Fruit fly (Drosophila melanogaster) whole organism, embryonic: ENCODE measurements around the gene wfs1.

ENCODE experiments used
- BtbVII ChIP-seq: fragments of 200-800 bp; sonication (Bioruptor generic); optimal IDR thresholded peaks from 3 replicates; lab custom pipeline; 2017; ENCODE audit warnings: missing biosample characterization, mild to moderate bottlenecking, missing genetic modification characterization
- CG10543 ChIP-seq: fragments of 200-800 bp; sonication (Bioruptor generic); optimal IDR thresholded peaks from 3 replicates; lab custom pipeline; 2017; ENCODE audit warnings: missing biosample characterization, mild to moderate bottlenecking, missing genetic modification characterization, moderate library complexity
- CG10979 ChIP-seq: fragments of 200-800 bp; sonication (Bioruptor generic); optimal IDR thresholded peaks from 2 replicates; lab custom pipeline; 2018; ENCODE audit warnings: missing biosample characterization, mild to moderate bottlenecking, missing genetic modification characterization, moderate library complexity
- CG11456 ChIP-seq: fragments of 200-800 bp; sonication (Bioruptor generic); IDR thresholded peaks from 3 replicates; pipeline ENCODE4 v1.3.6; 2022; ENCODE audit warnings: missing biosample characterization, missing genetic modification characterization
- CG1233 ChIP-seq: fragments of 200-800 bp; sonication (Bioruptor generic); optimal IDR thresholded peaks from 4 replicates; lab custom pipeline; 2018; ENCODE audit warnings: missing biosample characterization, mild to moderate bottlenecking, missing genetic modification characterization
- CG13775 ChIP-seq: fragments of 200-800 bp; sonication (Bioruptor generic); optimal IDR thresholded peaks from 3 replicates; lab custom pipeline; 2017; ENCODE audit warnings: missing biosample characterization, mild to moderate bottlenecking, missing genetic modification characterization
- CG16815 ChIP-seq: fragments of 200-800 bp; sonication (Bioruptor generic); optimal IDR thresholded peaks from 3 replicates; lab custom pipeline; 2017; ENCODE audit warnings: missing biosample characterization, mild to moderate bottlenecking, missing genetic modification characterization
- CG18619 ChIP-seq: fragments of 200-800 bp; sonication (Bioruptor generic); optimal IDR thresholded peaks from 3 replicates; lab custom pipeline; 2017; ENCODE audit warnings: missing biosample characterization, mild to moderate bottlenecking, missing genetic modification characterization
- CG3163 ChIP-seq: fragments of 200-800 bp; sonication (Bioruptor generic); optimal IDR thresholded peaks from 3 replicates; lab custom pipeline; 2016; ENCODE audit warnings: missing biosample characterization, missing genetic modification characterization
- CG32532 ChIP-seq: fragments of 200-800 bp; sonication (Bioruptor generic); IDR thresholded peaks from 2 replicates; pipeline ENCODE4 v1.3.6; 2022; ENCODE audit warnings: missing biosample characterization, missing genetic modification characterization
- CG3847 ChIP-seq: fragments of 200-800 bp; sonication (Bioruptor generic); IDR thresholded peaks from 2 replicates; pipeline ENCODE4 v1.3.6; 2022; ENCODE audit warnings: missing biosample characterization, missing genetic modification characterization
- CG4328 ChIP-seq: fragments of 200-800 bp; sonication (Bioruptor generic); optimal IDR thresholded peaks from 3 replicates; lab custom pipeline; 2017; ENCODE audit warnings: missing biosample characterization, missing genetic modification reagents, missing genetic modification characterization
- CG4617 ChIP-seq: fragments of 200-800 bp; sonication (Bioruptor generic); optimal IDR thresholded peaks from 3 replicates; lab custom pipeline; 2016; ENCODE audit warnings: missing biosample characterization, missing genetic modification characterization, borderline replicate concordance
- CG7786 ChIP-seq: fragments of 200-800 bp; sonication (Bioruptor generic); optimal IDR thresholded peaks from 2 replicates; lab custom pipeline; 2016; ENCODE audit warnings: missing biosample characterization, missing genetic modification characterization
- CG7987 ChIP-seq: fragments of 200-800 bp; sonication (Bioruptor generic); optimal IDR thresholded peaks from 2 replicates; lab custom pipeline; 2018; ENCODE audit warnings: missing biosample characterization, mild to moderate bottlenecking, missing genetic modification characterization, moderate library complexity
- CG8089 ChIP-seq: fragments of 200-800 bp; sonication (Bioruptor generic); optimal IDR thresholded peaks from 3 replicates; lab custom pipeline; 2016; ENCODE audit warnings: missing biosample characterization, missing genetic modification characterization
- CG8281 ChIP-seq: fragments of 200-800 bp; sonication (Bioruptor generic); optimal IDR thresholded peaks from 2 replicates; lab custom pipeline; 2018; ENCODE audit warnings: missing biosample characterization, mild to moderate bottlenecking, missing genetic modification characterization, moderate library complexity
- CG9797 ChIP-seq: fragments of 200-800 bp; sonication (Bioruptor generic); optimal IDR thresholded peaks from 3 replicates; lab custom pipeline; 2018; ENCODE audit warnings: missing biosample characterization, mild to moderate bottlenecking, missing genetic modification characterization
- CkIIα-i1 ChIP-seq: fragments of 200-800 bp; sonication (Bioruptor generic); IDR thresholded peaks from 2 replicates; pipeline ENCODE4 v1.3.6; 2022; ENCODE audit warnings: missing biosample characterization, missing genetic modification characterization
- D19B ChIP-seq: fragments of 200-800 bp; sonication (Bioruptor generic); optimal IDR thresholded peaks from 2 replicates; lab custom pipeline; 2017; ENCODE audit warnings: missing biosample characterization, mild to moderate bottlenecking, missing genetic modification characterization
- Deaf1 ChIP-seq: fragments of 200-800 bp; optimal IDR thresholded peaks from 3 replicates; lab custom pipeline; 2019; ENCODE audit warnings: missing biosample characterization, mild to moderate bottlenecking, missing genetic modification characterization, moderate library complexity
- Dip3 ChIP-seq: fragments of 200-800 bp; sonication (Bioruptor generic); optimal IDR thresholded peaks from 3 replicates; lab custom pipeline; 2016; ENCODE audit warnings: missing biosample characterization, missing genetic modification characterization
- Doc2 ChIP-seq: fragments of 200-800 bp; sonication (Bioruptor generic); IDR thresholded peaks from 2 replicates; pipeline ENCODE4 v1.3.6; 2022; ENCODE audit warnings: missing biosample characterization, missing genetic modification characterization
- Doc3 ChIP-seq: fragments of 200-800 bp; sonication (Bioruptor generic); IDR thresholded peaks from 3 replicates; pipeline ENCODE4 v1.3.6; 2022; ENCODE audit warnings: missing biosample characterization, missing genetic modification characterization; ENCODE audit not compliant: partially characterized antibody
- Hmr ChIP-seq: fragments of 200-800 bp; sonication (Bioruptor generic); optimal IDR thresholded peaks from 3 replicates; lab custom pipeline; 2017; ENCODE audit warnings: mild to moderate bottlenecking, missing biosample characterization, missing genetic modification reagents, missing genetic modification characterization
- Hsf ChIP-seq: fragments of 200-800 bp; sonication (Bioruptor generic); optimal IDR thresholded peaks from 3 replicates; lab custom pipeline; 2016; ENCODE audit warnings: missing biosample characterization, missing genetic modification characterization
- Lim3 ChIP-seq: fragments of 200-800 bp; sonication (Bioruptor generic); IDR thresholded peaks from 2 replicates; pipeline ENCODE4 v1.3.6; 2022; ENCODE audit warnings: missing biosample characterization, missing genetic modification characterization
- MESR4 ChIP-seq: fragments of 200-800 bp; sonication (Bioruptor generic); optimal IDR thresholded peaks from 2 replicates; lab custom pipeline; 2018; ENCODE audit warnings: missing biosample characterization, mild to moderate bottlenecking, missing genetic modification characterization, moderate library complexity
- Mrtf ChIP-seq: fragments of 200-800 bp; sonication (Bioruptor generic); IDR thresholded peaks from 3 replicates; pipeline ENCODE4 v1.3.6; 2022; ENCODE audit warnings: missing biosample characterization, missing genetic modification characterization
- Poxn ChIP-seq: fragments of 200-800 bp; sonication (Bioruptor generic); IDR thresholded peaks from 2 replicates; pipeline ENCODE4 v1.3.6; 2022; ENCODE audit warnings: missing biosample characterization, missing genetic modification characterization
- aop ChIP-seq: fragments of 200-800 bp; sonication (Bioruptor generic); IDR thresholded peaks from 2 replicates; pipeline ENCODE4 v1.3.6; 2022; ENCODE audit warnings: missing biosample characterization, missing genetic modification characterization
- ash1 ChIP-seq: fragments of 200-800 bp; sonication (Bioruptor generic); optimal IDR thresholded peaks from 2 replicates; lab custom pipeline; 2018; ENCODE audit warnings: missing biosample characterization, mild to moderate bottlenecking, missing genetic modification characterization
- bab2 ChIP-seq: fragments of 200-800 bp; sonication (Bioruptor generic); optimal IDR thresholded peaks from 2 replicates; lab custom pipeline; 2016; ENCODE audit warnings: missing biosample characterization, missing genetic modification characterization
- crol ChIP-seq: fragments of 200-800 bp; sonication (Bioruptor generic); IDR thresholded peaks from 2 replicates; pipeline ENCODE4 v1.3.6; 2022; ENCODE audit warnings: missing biosample characterization, missing genetic modification characterization
- disco-r ChIP-seq: fragments of 200-800 bp; sonication (Bioruptor generic); optimal IDR thresholded peaks from 2 replicates; lab custom pipeline; 2016; ENCODE audit warnings: missing biosample characterization, missing genetic modification characterization
- dysf ChIP-seq: fragments of 200-800 bp; sonication (Bioruptor generic); IDR thresholded peaks from 3 replicates; pipeline ENCODE4 v1.3.6; 2022; ENCODE audit warnings: missing biosample characterization, missing genetic modification characterization
- ftz-f1 ChIP-seq: fragments of 200-800 bp; sonication (Bioruptor generic); optimal IDR thresholded peaks from 2 replicates; lab custom pipeline; 2016; ENCODE audit warnings: missing biosample characterization, missing genetic modification characterization
- gem ChIP-seq: fragments of 200-800 bp; sonication (Bioruptor generic); optimal IDR thresholded peaks from 2 replicates; lab custom pipeline; 2019; ENCODE audit warnings: missing biosample characterization, mild to moderate bottlenecking, missing genetic modification characterization, moderate library complexity
- gsb-n ChIP-seq: fragments of 200-800 bp; sonication (Bioruptor generic); optimal IDR thresholded peaks from 3 replicates; lab custom pipeline; 2018; ENCODE audit warnings: missing biosample characterization, mild to moderate bottlenecking, missing genetic modification characterization
- hb ChIP-seq: fragments of 200-800 bp; sonication (Bioruptor generic); IDR thresholded peaks from 3 replicates; pipeline ENCODE4 v1.3.6; 2022; ENCODE audit warnings: missing biosample characterization, missing genetic modification characterization; ENCODE audit not compliant: partially characterized antibody
- inv ChIP-seq: fragments of 200-800 bp; sonication (Bioruptor generic); IDR thresholded peaks from 2 replicates; pipeline ENCODE4 v1.3.6; 2022; ENCODE audit warnings: missing biosample characterization, missing genetic modification characterization; ENCODE audit not compliant: partially characterized antibody
- ken ChIP-seq: fragments of 200-800 bp; sonication (Bioruptor generic); IDR thresholded peaks from 3 replicates; pipeline ENCODE4 v1.3.6; 2022; ENCODE audit warnings: missing biosample characterization, missing genetic modification characterization
- maf-S ChIP-seq: fragments of 200-800 bp; sonication (Bioruptor generic); optimal IDR thresholded peaks from 2 replicates; lab custom pipeline; 2016; ENCODE audit warnings: missing biosample characterization, missing genetic modification characterization
- pfk ChIP-seq: fragments of 200-800 bp; sonication (Bioruptor generic); optimal IDR thresholded peaks from 2 replicates; lab custom pipeline; 2018; ENCODE audit warnings: missing biosample characterization, mild to moderate bottlenecking, missing genetic modification characterization, moderate library complexity
- prd ChIP-seq, 3 experiments: fragments of >200 bp in 2 of 3; fragments of 200-800 bp in 1 of 3; sonication (Bioruptor generic) in 1 of 3; optimal IDR thresholded peaks in 2 of 3; IDR thresholded peaks in 1 of 3; 2 replicates in 2 of 3; 3 replicates in 1 of 3; pipeline versions ENCODE4 v1.3.6 to Lab custom; 2017 to 2022; ENCODE audit warnings: missing biosample characterization in 1 of 3, missing genetic modification characterization in 1 of 3
- ranshi ChIP-seq: fragments of 200-800 bp; sonication (Bioruptor generic); IDR thresholded peaks from 2 replicates; pipeline ENCODE4 v1.3.6; 2022; ENCODE audit warnings: missing biosample characterization, missing genetic modification characterization
- schlank ChIP-seq: fragments of 200-800 bp; sonication (Bioruptor generic); optimal IDR thresholded peaks from 2 replicates; lab custom pipeline; 2018; ENCODE audit warnings: missing biosample characterization, mild to moderate bottlenecking, missing genetic modification characterization
- sens ChIP-seq: fragments of 200-800 bp; sonication (Bioruptor generic); peaks from one replicate; lab custom pipeline; 2016; ENCODE audit warnings: missing biosample characterization, missing genetic modification characterization
- sisA ChIP-seq: fragments of 200-800 bp; sonication (Bioruptor generic); IDR thresholded peaks from 2 replicates; pipeline ENCODE4 v1.3.6; 2022; ENCODE audit warnings: missing biosample characterization, missing genetic modification characterization
- tna ChIP-seq: fragments of 200-800 bp; sonication (Bioruptor generic); IDR thresholded peaks from 2 replicates; pipeline ENCODE4 v1.3.6; 2022; ENCODE audit warnings: missing biosample characterization, missing genetic modification characterization; ENCODE audit not compliant: partially characterized antibody

Gene wfs1

dm6 chr3R:22666449-22667283, 23.5 kb downstream of the wfs1 start (continued):
- no peak for TF ChIP-seq ranshi (GFP tag; lab: Robert Waterston, UW)
- TF ChIP-seq aop (GFP tag; lab: Robert Waterston, UW), result no peak
- TF ChIP-seq ftz-f1 (GFP tag; lab: Kevin White, UChicago), result no peak
- no peak for TF ChIP-seq gem (tag; lab: Kevin White, UChicago)
- no peak for TF ChIP-seq D19B (GFP tag; lab: Kevin White, UChicago)
- TF ChIP-seq Doc2, result no peak
- no peak for TF ChIP-seq CG3847 (GFP tag; lab: Robert Waterston, UW)
- TF ChIP-seq MESR4 (GFP tag; lab: Kevin White, UChicago), result no peak
- TF ChIP-seq CG16815 (GFP tag; lab: Kevin White, UChicago), result no peak
- no peak for TF ChIP-seq CG10543
- TF ChIP-seq pfk (GFP tag; lab: Kevin White, UChicago), result no peak
- no peak for TF ChIP-seq sisA
- no peak for TF ChIP-seq Hsf
- TF ChIP-seq bab2 (GFP tag; lab: Kevin White, UChicago), result no peak
- TF ChIP-seq Hmr (GFP tag; lab: Kevin White, UChicago), result no peak
- peak; percentile 20 for TF ChIP-seq BtbVII (GFP tag; lab: Kevin White, UChicago)
- TF ChIP-seq maf-S (GFP tag; lab: Kevin White, UChicago), result no peak
- no peak for TF ChIP-seq hb
- TF ChIP-seq CG3163, result peak; percentile 40
- TF ChIP-seq CG1233 (GFP tag; lab: Kevin White, UChicago), result no peak
- no peak for TF ChIP-seq Poxn (GFP tag; lab: Robert Waterston, UW)
- TF ChIP-seq tna (GFP tag; lab: Robert Waterston, UW), result no peak
- no peak for TF ChIP-seq CkIIα-i1
- no peak for TF ChIP-seq inv (GFP tag; lab: Robert Waterston, UW)
- TF ChIP-seq dysf, result no peak
- TF ChIP-seq gsb-n (tag; lab: Kevin White, UChicago), result no peak
- no peak for TF ChIP-seq schlank
- TF ChIP-seq Deaf1 (tag; lab: Kevin White, UChicago), result peak; percentile 43
- no peak for TF ChIP-seq CG10979 (tag; lab: Kevin White, UChicago)
- no peak for TF ChIP-seq disco-r (GFP tag; lab: Kevin White, UChicago)
- no peak for TF ChIP-seq CG18619 (GFP tag; lab: Kevin White, UChicago)
- no peak for TF ChIP-seq ken (GFP tag; lab: Robert Waterston, UW)
- no peak for TF ChIP-seq CG7987 (GFP tag; lab: Kevin White, UChicago)
- no peak for TF ChIP-seq CG4617
- no peak for TF ChIP-seq CG8089 (GFP tag; lab: Kevin White, UChicago)
- no peak for TF ChIP-seq prd (optimal IDR thresholded peaks at IDR 0.05; lab: Kevin White, UChicago)
- TF ChIP-seq prd (GFP tag; IDR thresholded peaks at IDR 0.05; lab: Robert Waterston, UW), result no peak
- TF ChIP-seq Doc3, result no peak
- TF ChIP-seq Dip3 (GFP tag; lab: Kevin White, UChicago), result no peak
- no peak for TF ChIP-seq Lim3 (GFP tag; lab: Robert Waterston, UW)
- no peak for TF ChIP-seq ash1 (GFP tag; lab: Kevin White, UChicago)
- no peak for TF ChIP-seq CG32532 (GFP tag; lab: Robert Waterston, UW)
- TF ChIP-seq CG8281 (tag; lab: Kevin White, UChicago), result no peak
- no peak for TF ChIP-seq CG11456
- TF ChIP-seq CG13775 (GFP tag; lab: Kevin White, UChicago), result no peak
- no peak for TF ChIP-seq CG4328
- TF ChIP-seq CG7786, result no peak
- peak; percentile 72 for TF ChIP-seq sens
- no peak for TF ChIP-seq crol
- TF ChIP-seq CG9797 (GFP tag; lab: Kevin White, UChicago), result no peak
- TF ChIP-seq Mrtf (GFP tag; lab: Robert Waterston, UW), result no peak
